Fruit fly (Drosophila melanogaster): ENCODE results near the gene hay.
A peak's percentile ranks its signal among the peaks of the same experiment; 100 is the strongest.

hay gene

DNA sequence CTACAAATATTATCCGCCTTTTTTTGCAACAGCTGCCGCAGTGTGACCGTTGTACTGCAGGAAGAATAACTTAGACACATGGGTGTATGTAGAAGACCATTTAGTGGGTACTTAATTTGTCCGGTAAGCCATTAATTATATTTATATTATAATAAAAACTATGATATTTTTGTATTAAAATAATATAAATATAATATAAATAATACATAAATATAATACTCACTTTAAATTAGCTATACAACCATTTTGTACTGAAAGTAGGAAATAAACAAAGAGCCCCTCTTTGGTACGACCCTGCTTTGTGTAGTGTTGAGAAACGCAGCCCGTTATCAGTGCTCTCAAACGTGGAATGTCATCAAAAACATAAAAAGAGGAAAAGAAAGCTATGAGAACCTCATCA, 6.9 kb downstream of the hay start, which contains the start of gene Cnep1r2 (continued):
- TF ChIP-seq tin (GFP tag; optimal IDR thresholded peaks at IDR 0.05) (peak; percentile 93), mirr (GFP tag; optimal IDR thresholded peaks at IDR 0.05) (peak; percentile 71), vnd (GFP tag; IDR thresholded peaks at IDR 0.05; ENCODE audit: partially characterized antibody) (no peak), ERR (GFP tag; optimal IDR thresholded peaks at IDR 0.05) (no peak), Dad (GFP tag; optimal IDR thresholded peaks at IDR 0.05) (peak; percentile 36), CG18011 (GFP tag; optimal IDR thresholded peaks at IDR 0.05) (peak; percentile 75), Mes4 (GFP tag; optimal IDR thresholded peaks at IDR 0.05) (no peak), CG31365 (tag; optimal IDR thresholded peaks at IDR 0.05) (no peak), Hand (GFP tag; optimal IDR thresholded peaks at IDR 0.05) (peak; percentile 92), CG11247 (GFP tag; IDR thresholded peaks at IDR 0.05) (peak; percentile 92), CG8388 (GFP tag; optimal IDR thresholded peaks at IDR 0.05) (peak; percentile 96), lola (GFP tag; optimal IDR thresholded peaks at IDR 0.05) (peak in 1 of 3 experiments; percentile 97), CG30020 (tag; optimal IDR thresholded peaks at IDR 0.05) (peak; percentile 90), CG10321 (GFP tag; IDR thresholded peaks at IDR 0.05) (peak; percentile 43; the same call in 1 of the 2 replicates), CG1529 (GFP tag; optimal IDR thresholded peaks at IDR 0.05) (peak; percentile 85), CG7357 (GFP tag; IDR thresholded peaks at IDR 0.05) (peak; percentile 89), CG3065 (GFP tag; optimal IDR thresholded peaks at IDR 0.05) (peak; percentile 88), Tbp (GFP tag; optimal IDR thresholded peaks at IDR 0.05) (no peak), CG17186 (GFP tag; optimal IDR thresholded peaks at IDR 0.05) (no peak), phol (tag; optimal IDR thresholded peaks at IDR 0.05) (peak; percentile 97), Antp (GFP tag; optimal IDR thresholded peaks at IDR 0.05) (peak; percentile 66), CG31441 (GFP tag; IDR thresholded peaks at IDR 0.05) (peak; percentile 98), crc (GFP tag; optimal IDR thresholded peaks at IDR 0.05) (no peak), CG17802 (tag; optimal IDR thresholded peaks at IDR 0.05) (peak; percentile 74), CG2875 (GFP tag; optimal IDR thresholded peaks at IDR 0.05) (peak; percentile 88), ato (GFP tag; IDR thresholded peaks at IDR 0.05; ENCODE audit: partially characterized antibody) (no peak), corto (GFP tag; optimal IDR thresholded peaks at IDR 0.05) (peak; percentile 56), CG2678 (tag; optimal IDR thresholded peaks at IDR 0.05) (peak; percentile 98), bsh (GFP tag; optimal IDR thresholded peaks at IDR 0.05) (peak; percentile 83 to 97), CG4360 (GFP tag; IDR thresholded peaks at IDR 0.05) (peak; percentile 71), unc-4 (GFP tag; IDR thresholded peaks at IDR 0.05; ENCODE audit: partially characterized antibody) (no peak), danr (GFP tag; IDR thresholded peaks at IDR 0.05) (peak; percentile 84), Lpt (GFP tag; optimal IDR thresholded peaks at IDR 0.05) (no peak), CG3847 (GFP tag; IDR thresholded peaks at IDR 0.05) (peak; percentile 98), pzg (GFP tag; optimal IDR thresholded peaks at IDR 0.05) (peak; percentile 21), aop (GFP tag; IDR thresholded peaks at IDR 0.05) (no peak; the same call in 1 of the 2 replicates), CG12769 (tag; optimal IDR thresholded peaks at IDR 0.05) (no peak), hth (optimal IDR thresholded peaks at IDR 0.05) (no peak), MESR4 (GFP tag; optimal IDR thresholded peaks at IDR 0.05) (no peak), CG3726 (GFP tag; IDR thresholded peaks at IDR 0.05) (peak; percentile 88; the same call in 2 of the 3 replicates), CG13624 (GFP tag; optimal IDR thresholded peaks at IDR 0.05) (peak; percentile 63), nerfin-2 (GFP tag; IDR thresholded peaks at IDR 0.05; ENCODE audit: partially characterized antibody) (no peak), abd-A (tag; optimal IDR thresholded peaks at IDR 0.05) (no peak), NK7.1 (GFP tag; optimal IDR thresholded peaks at IDR 0.05) (peak; percentile 47), Elba2 (GFP tag; optimal IDR thresholded peaks at IDR 0.05) (peak; percentile 87), zfh2 (GFP tag; optimal IDR thresholded peaks at IDR 0.05) (peak; percentile 82), Ssrp (tag; optimal IDR thresholded peaks at IDR 0.05) (peak; percentile 98), al (GFP tag; IDR thresholded peaks at IDR 0.05) (peak; percentile 96), CG12391 (tag; optimal IDR thresholded peaks at IDR 0.05) (peak; percentile 98), Adf1 (GFP tag; IDR thresholded peaks at IDR 0.05) (peak; percentile 70), btn (GFP tag; optimal IDR thresholded peaks at IDR 0.05) (no peak)
